Worm (Caenorhabditis elegans) whole organism, L4 larva: Measurements from ENCODE around the gene sru-27.

Experiments used
- F49E8.2 ChIP-seq: sonication (generic microtip); optimal IDR thresholded peaks from 2 replicates; lab custom pipeline; 2016; ENCODE audit warnings: missing compliant biosample characterization, mild to moderate bottlenecking, missing genetic modification characterization, borderline replicate concordance
- R02D3.7 ChIP-seq: fragments of 150-350 bp; sonication (generic microtip); optimal IDR thresholded peaks from 3 replicates; lab custom pipeline; 2014; ENCODE audit warnings: missing biosample characterization, missing genetic modification characterization
- Y105C5A.15 ChIP-seq: fragments of 200-800 bp; sonication (Bioruptor generic); IDR thresholded peaks from 2 replicates; pipeline ENCODE4 v1.3.6; 2022; ENCODE audit warnings: missing genetic modification characterization, missing compliant biosample characterization
- zag-1 ChIP-seq: fragments of 150-350 bp; optimal IDR thresholded peaks from 2 replicates; lab custom pipeline; 2014; ENCODE audit warnings: missing biosample characterization, missing genetic modification characterization
- ztf-11 ChIP-seq: fragments of 150-350 bp; optimal IDR thresholded peaks from 2 replicates; lab custom pipeline; 2014; ENCODE audit warnings: missing biosample characterization, missing genetic modification characterization

DNA sequence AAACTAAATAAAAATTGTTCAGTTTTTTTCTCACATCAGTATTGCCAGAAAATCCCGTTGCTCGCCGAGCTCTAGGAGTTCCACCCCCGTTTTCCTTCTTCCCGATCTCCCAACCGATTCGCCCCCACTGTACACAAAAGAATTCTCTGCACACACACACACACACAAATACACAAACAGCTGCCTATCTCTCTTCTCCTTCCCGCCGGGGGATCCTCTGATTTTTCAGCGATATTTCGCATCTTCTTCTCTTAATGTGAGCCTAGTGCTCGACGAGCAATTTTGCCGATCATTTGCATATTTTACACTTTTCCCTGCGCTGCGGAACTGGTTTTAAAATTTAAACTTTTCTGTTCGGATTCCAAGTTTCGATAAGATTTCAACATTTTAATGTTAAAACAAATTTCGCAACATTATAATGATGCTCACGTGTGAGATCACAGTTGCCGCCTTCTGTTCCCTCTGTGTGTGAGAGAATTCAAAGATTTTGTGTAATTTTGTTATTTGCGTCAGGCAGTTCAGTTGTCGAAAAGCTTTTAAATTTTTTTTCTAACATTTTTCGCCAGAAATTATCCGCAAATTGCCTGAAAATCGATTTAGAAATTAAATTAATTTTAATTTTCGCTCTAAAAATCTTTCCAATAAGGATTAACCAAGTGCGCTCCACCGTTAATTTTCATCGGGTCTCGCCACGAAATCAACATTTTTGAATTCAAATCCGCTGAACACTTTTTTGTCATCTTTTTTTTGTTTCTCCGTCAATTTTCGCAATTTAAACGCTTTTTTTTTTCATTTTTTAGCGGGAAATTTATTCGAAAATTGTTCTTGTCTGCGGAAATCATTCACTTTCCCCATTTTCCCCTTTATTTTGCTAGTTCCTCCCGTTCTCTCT, 27.9 kb upstream of the sru-27 start:
- TF ChIP-seq R02D3.7 (tag; lab: Kevin White, UChicago): no peak
- no peak for TF ChIP-seq ztf-11 (tag; lab: Kevin White, UChicago)
- TF ChIP-seq Y105C5A.15 (GFP tag; lab: Robert Waterston, UW): no peak
- TF ChIP-seq F49E8.2 (tag; lab: Kevin White, UChicago): no peak
- TF ChIP-seq zag-1 (tag; lab: Kevin White, UChicago): no peak
